Fruit fly (Drosophila melanogaster) whole organism, embryonic: Measurements from ENCODE around the gene CG18081.

Source experiments
- Atf-2 ChIP-seq: fragments of 200-800 bp; sonication (Bioruptor generic); optimal IDR thresholded peaks from 2 replicates; lab custom pipeline; 2016; ENCODE audit warnings: missing biosample characterization, missing genetic modification characterization
- BtbVII ChIP-seq: fragments of 200-800 bp; sonication (Bioruptor generic); optimal IDR thresholded peaks from 3 replicates; lab custom pipeline; 2017; ENCODE audit warnings: missing biosample characterization, mild to moderate bottlenecking, missing genetic modification characterization
- CG10274 ChIP-seq: fragments of 200-800 bp; sonication (Bioruptor generic); optimal IDR thresholded peaks from 3 replicates; lab custom pipeline; 2017; ENCODE audit warnings: missing biosample characterization, mild to moderate bottlenecking, missing genetic modification characterization
- CG11398 ChIP-seq: fragments of 200-800 bp; sonication (Bioruptor generic); optimal IDR thresholded peaks from 2 replicates; lab custom pipeline; 2016; ENCODE audit warnings: missing biosample characterization, missing genetic modification characterization
- CG11723 ChIP-seq: fragments of 200-800 bp; sonication (Bioruptor generic); optimal IDR thresholded peaks from 2 replicates; lab custom pipeline; 2017; ENCODE audit warnings: missing biosample characterization, mild to moderate bottlenecking, missing genetic modification characterization
- CG12071 ChIP-seq: fragments of 200-800 bp; sonication (Bioruptor generic); optimal IDR thresholded peaks from 3 replicates; lab custom pipeline; 2018; ENCODE audit warnings: missing biosample characterization, mild to moderate bottlenecking, missing genetic modification characterization
- CG1233 ChIP-seq: fragments of 200-800 bp; sonication (Bioruptor generic); optimal IDR thresholded peaks from 4 replicates; lab custom pipeline; 2018; ENCODE audit warnings: missing biosample characterization, mild to moderate bottlenecking, missing genetic modification characterization
- CG12391 ChIP-seq: fragments of 200-800 bp; sonication (Bioruptor generic); optimal IDR thresholded peaks from 3 replicates; lab custom pipeline; 2018; ENCODE audit warnings: missing biosample characterization, mild to moderate bottlenecking, missing genetic modification characterization, moderate library complexity
- CG14667 ChIP-seq: fragments of 200-800 bp; sonication (Bioruptor generic); IDR thresholded peaks from 2 replicates; pipeline ENCODE4 v1.3.6; 2022; ENCODE audit warnings: missing biosample characterization, missing genetic modification characterization
- CG15696 ChIP-seq: fragments of 200-800 bp; sonication (Bioruptor generic); optimal IDR thresholded peaks from 2 replicates; lab custom pipeline; 2019; ENCODE audit warnings: missing biosample characterization, mild to moderate bottlenecking, missing genetic modification characterization, moderate library complexity
- CG18476 ChIP-seq: fragments of 200-800 bp; sonication (Bioruptor generic); optimal IDR thresholded peaks from 2 replicates; lab custom pipeline; 2016; ENCODE audit warnings: missing biosample characterization, mild to moderate bottlenecking, missing genetic modification characterization
- CG18599 ChIP-seq: fragments of 200-800 bp; sonication (Bioruptor generic); optimal IDR thresholded peaks from 3 replicates; lab custom pipeline; 2017; ENCODE audit warnings: missing biosample characterization, missing genetic modification characterization, mild to moderate bottlenecking, moderate library complexity, missing genetic modification reagents
- CG2129 ChIP-seq: fragments of 200-800 bp; sonication (Bioruptor generic); IDR thresholded peaks from 2 replicates; pipeline ENCODE4 v1.3.6; 2022; ENCODE audit warnings: missing biosample characterization, missing genetic modification characterization; ENCODE audit not compliant: partially characterized antibody
- CG30020 ChIP-seq: fragments of 200-800 bp; optimal IDR thresholded peaks from 2 replicates; lab custom pipeline; 2019; ENCODE audit warnings: missing biosample characterization, mild to moderate bottlenecking, missing genetic modification characterization, moderate library complexity
- CG3838 ChIP-seq: fragments of 200-800 bp; sonication (Bioruptor generic); optimal IDR thresholded peaks from 3 replicates; lab custom pipeline; 2016; ENCODE audit warnings: missing biosample characterization, missing genetic modification characterization
- CG42726 ChIP-seq: fragments of 200-800 bp; sonication (Bioruptor generic); IDR thresholded peaks from 2 replicates; pipeline ENCODE4 v1.3.6; 2022; ENCODE audit warnings: missing biosample characterization, missing genetic modification characterization; ENCODE audit not compliant: partially characterized antibody
- CG4424 ChIP-seq: fragments of 200-800 bp; sonication (Bioruptor generic); optimal IDR thresholded peaks from 3 replicates; lab custom pipeline; 2016; ENCODE audit warnings: missing biosample characterization, missing genetic modification characterization
- CG5180 ChIP-seq: fragments of 200-800 bp; sonication (Bioruptor generic); optimal IDR thresholded peaks from 3 replicates; lab custom pipeline; 2017; ENCODE audit warnings: missing biosample characterization, missing genetic modification characterization, mild to moderate bottlenecking, moderate library complexity, missing genetic modification reagents
- CG7357 ChIP-seq: fragments of 200-800 bp; sonication (Bioruptor generic); IDR thresholded peaks from 3 replicates; pipeline ENCODE4 v1.3.6; 2022; ENCODE audit warnings: missing biosample characterization, missing genetic modification characterization
- CG7372 ChIP-seq: fragments of 200-800 bp; sonication (Bioruptor generic); IDR thresholded peaks from 2 replicates; pipeline ENCODE4 v1.3.6; 2022; ENCODE audit warnings: missing biosample characterization, missing genetic modification characterization
- CG7928 ChIP-seq: fragments of 200-800 bp; sonication (Bioruptor generic); optimal IDR thresholded peaks from 2 replicates; lab custom pipeline; 2017; ENCODE audit warnings: missing biosample characterization, mild to moderate bottlenecking, missing genetic modification characterization
- E2f2 ChIP-seq: fragments of 200-800 bp; sonication (Bioruptor generic); IDR thresholded peaks from 2 replicates; pipeline ENCODE4 v1.3.6; 2022; ENCODE audit warnings: missing biosample characterization, missing genetic modification characterization
- ERR ChIP-seq: fragments of 200-800 bp; sonication (Bioruptor generic); optimal IDR thresholded peaks from 2 replicates; lab custom pipeline; 2016; ENCODE audit warnings: missing biosample characterization, missing genetic modification characterization
- H15 ChIP-seq: fragments of 200-800 bp; sonication (Bioruptor generic); IDR thresholded peaks from 3 replicates; pipeline ENCODE4 v1.3.6; 2022; ENCODE audit warnings: missing biosample characterization, missing genetic modification characterization
- NC2β ChIP-seq: fragments of 200-800 bp; sonication (Bioruptor generic); optimal IDR thresholded peaks from 2 replicates; lab custom pipeline; 2016; ENCODE audit warnings: missing biosample characterization, missing genetic modification characterization
- bbx ChIP-seq: fragments of 200-800 bp; sonication (Bioruptor generic); IDR thresholded peaks from 2 replicates; pipeline ENCODE4 v1.3.6; 2022; ENCODE audit warnings: missing biosample characterization, missing genetic modification characterization; ENCODE audit not compliant: partially characterized antibody
- bcd ChIP-seq: fragments of 200-800 bp; sonication (Bioruptor generic); optimal IDR thresholded peaks from 2 replicates; lab custom pipeline; 2017; ENCODE audit warnings: missing biosample characterization, mild to moderate bottlenecking, missing genetic modification characterization
- chinmo ChIP-seq: fragments of 200-800 bp; sonication (Bioruptor generic); IDR thresholded peaks from 4 replicates; pipeline ENCODE4 v1.3.6; 2022; ENCODE audit warnings: missing biosample characterization, missing genetic modification characterization; ENCODE audit not compliant: partially characterized antibody
- da ChIP-seq: fragments of 200-800 bp; sonication (Bioruptor generic); optimal IDR thresholded peaks from 2 replicates; lab custom pipeline; 2016; ENCODE audit warnings: missing biosample characterization, missing genetic modification characterization
- en ChIP-seq: fragments of 200-800 bp; sonication (Bioruptor generic); optimal IDR thresholded peaks from 2 replicates; lab custom pipeline; 2016; ENCODE audit warnings: missing biosample characterization, missing genetic modification characterization
- exex ChIP-seq: fragments of 200-800 bp; sonication (Bioruptor generic); optimal IDR thresholded peaks from 4 replicates; lab custom pipeline; 2018; ENCODE audit warnings: missing biosample characterization, mild to moderate bottlenecking, missing genetic modification characterization, moderate library complexity
- eyg ChIP-seq: fragments of 200-800 bp; sonication (Bioruptor generic); optimal IDR thresholded peaks from 3 replicates; lab custom pipeline; 2016; ENCODE audit warnings: missing biosample characterization, missing genetic modification characterization
- gcm ChIP-seq: fragments of 200-800 bp; sonication (Bioruptor generic); optimal IDR thresholded peaks from 2 replicates; lab custom pipeline; 2019; ENCODE audit warnings: missing biosample characterization, mild to moderate bottlenecking, missing genetic modification characterization, moderate library complexity
- insv ChIP-seq, 2 experiments: fragments of 200-800 bp; sonication (Bioruptor generic); optimal IDR thresholded peaks; 3 replicates each; lab custom pipeline; 2016 to 2018; ENCODE audit warnings: missing biosample characterization in 2 of 2, missing genetic modification characterization in 2 of 2
- lmd ChIP-seq: fragments of 200-800 bp; sonication (Bioruptor generic); IDR thresholded peaks from 2 replicates; pipeline ENCODE4 v1.3.6; 2022; ENCODE audit warnings: missing biosample characterization, missing genetic modification characterization
- nau ChIP-seq: fragments of 200-800 bp; sonication (Bioruptor generic); optimal IDR thresholded peaks from 3 replicates; lab custom pipeline; 2017; ENCODE audit warnings: missing biosample characterization, mild to moderate bottlenecking, missing genetic modification characterization, missing genetic modification reagents
- nerfin-1 ChIP-seq: fragments of 200-800 bp; sonication (Bioruptor generic); optimal IDR thresholded peaks from 3 replicates; lab custom pipeline; 2019; ENCODE audit warnings: missing biosample characterization, mild to moderate bottlenecking, missing genetic modification characterization, moderate library complexity
- pum ChIP-seq: fragments of 200-800 bp; sonication (Bioruptor generic); optimal IDR thresholded peaks from 2 replicates; lab custom pipeline; 2016; ENCODE audit warnings: missing biosample characterization, missing genetic modification characterization
- slou ChIP-seq: fragments of 200-800 bp; sonication (Bioruptor generic); optimal IDR thresholded peaks from 3 replicates; lab custom pipeline; 2016; ENCODE audit warnings: missing biosample characterization, missing genetic modification characterization
- sr ChIP-seq: fragments of 200-800 bp; sonication (Bioruptor generic); IDR thresholded peaks from 3 replicates; pipeline ENCODE4 v1.3.6; 2022; ENCODE audit warnings: missing biosample characterization, missing genetic modification characterization
- ssp ChIP-seq: fragments of 200-800 bp; sonication (Bioruptor generic); IDR thresholded peaks from 2 replicates; pipeline ENCODE4 v1.3.6; 2022; ENCODE audit warnings: missing biosample characterization, missing genetic modification characterization
- tap ChIP-seq: fragments of 200-800 bp; optimal IDR thresholded peaks from 3 replicates; lab custom pipeline; 2019; ENCODE audit warnings: missing biosample characterization, mild to moderate bottlenecking, missing genetic modification characterization, moderate library complexity
- tgo ChIP-seq: fragments of 200-800 bp; sonication (Bioruptor generic); IDR thresholded peaks from 3 replicates; pipeline ENCODE4 v1.3.6; 2022; ENCODE audit warnings: missing biosample characterization, missing genetic modification characterization
- tx ChIP-seq: fragments of 200-800 bp; sonication (Bioruptor generic); optimal IDR thresholded peaks from 2 replicates; lab custom pipeline; 2016; ENCODE audit warnings: missing biosample characterization, missing genetic modification characterization
- wek ChIP-seq: fragments of 200-800 bp; sonication (Bioruptor generic); optimal IDR thresholded peaks from 3 replicates; lab custom pipeline; 2018; ENCODE audit warnings: missing biosample characterization, mild to moderate bottlenecking, missing genetic modification characterization, moderate library complexity
- wor ChIP-seq: fragments of 200-800 bp; sonication (Bioruptor generic); IDR thresholded peaks from 2 replicates; pipeline ENCODE4 v1.3.6; 2022; ENCODE audit warnings: missing biosample characterization, missing genetic modification characterization
- yki ChIP-seq: fragments of >200 bp; optimal IDR thresholded peaks from 3 replicates; lab custom pipeline; 2018
- zen ChIP-seq: fragments of 200-800 bp; sonication (Bioruptor generic); optimal IDR thresholded peaks from 3 replicates; lab custom pipeline; 2018; ENCODE audit warnings: missing biosample characterization, mild to moderate bottlenecking, missing genetic modification characterization, moderate library complexity
- zf30C ChIP-seq: fragments of 200-800 bp; sonication (Bioruptor generic); optimal IDR thresholded peaks from 3 replicates; lab custom pipeline; 2018; ENCODE audit warnings: missing biosample characterization, mild to moderate bottlenecking, missing genetic modification characterization

The CG18081 gene

DNA sequence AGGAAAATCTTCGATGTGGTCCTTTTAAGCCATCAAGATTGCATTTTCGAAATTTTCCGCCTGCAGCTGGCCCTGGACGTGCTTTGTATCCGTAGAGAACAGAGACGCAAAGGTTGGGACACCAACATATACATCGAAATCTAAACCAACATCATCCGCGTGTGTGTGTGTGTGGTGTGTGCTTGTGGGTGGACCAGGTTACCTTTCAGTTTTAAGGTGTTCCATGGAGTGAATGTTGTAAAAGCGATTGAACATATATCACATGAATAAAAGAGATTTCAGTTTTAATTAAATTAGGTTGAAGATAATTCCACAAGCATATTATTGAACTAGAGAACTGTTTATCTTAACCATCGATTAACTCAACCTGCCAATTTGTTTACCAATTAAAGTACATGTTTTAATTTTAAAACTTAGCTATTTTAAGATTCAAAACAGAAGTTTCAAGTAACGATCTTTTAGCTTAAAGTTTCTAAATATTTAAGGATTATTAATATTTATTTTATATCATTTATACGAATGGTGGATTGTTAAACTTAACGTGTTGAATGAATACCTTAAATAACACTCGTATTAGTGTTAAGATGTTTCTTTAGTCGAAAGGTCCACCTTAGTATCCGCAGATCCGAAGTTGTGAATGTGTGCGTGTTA, 8.1 kb downstream of the CG18081 start (continued):
- TF ChIP-seq da (GFP tag; lab: Kevin White, UChicago) (no peak), tap (tag; lab: Kevin White, UChicago) (peak; percentile 69), CG12391 (tag; lab: Kevin White, UChicago) (peak; percentile 86), BtbVII (GFP tag; lab: Kevin White, UChicago) (peak; percentile 92), Atf-2 (GFP tag; lab: Kevin White, UChicago) (no peak), zf30C (GFP tag; lab: Kevin White, UChicago) (no peak), bbx (GFP tag; lab: Robert Waterston, UW) (no peak; the same call in 1 of the 2 replicates), E2f2 (peak; percentile 29; the same call in 1 of the 2 replicates), CG18476 (peak; percentile 53), en (GFP tag; lab: Kevin White, UChicago) (no peak), CG4424 (GFP tag; lab: Kevin White, UChicago) (peak; percentile 59), wor (GFP tag; lab: Robert Waterston, UW) (peak; percentile 22; the same call in 1 of the 2 replicates), CG12071 (GFP tag; lab: Kevin White, UChicago) (peak; percentile 36), CG30020 (tag; lab: Kevin White, UChicago) (no peak), yki (lab: Kevin White, UChicago) (no peak), CG11398 (GFP tag; lab: Kevin White, UChicago) (peak; percentile 29), zen (tag; lab: Kevin White, UChicago) (peak; percentile 31), H15 (GFP tag; lab: Robert Waterston, UW) (0 out of 3 replicates have a peak, but pooled peaks have one; percentile 25), pum (GFP tag; lab: Kevin White, UChicago) (no peak), ERR (GFP tag; lab: Kevin White, UChicago) (peak; percentile 64), nerfin-1 (peak; percentile 58), CG7372 (GFP tag; lab: Robert Waterston, UW) (peak; percentile 39), tx (GFP tag; lab: Kevin White, UChicago) (peak; percentile 49), CG42726 (GFP tag; lab: Robert Waterston, UW) (no peak), slou (GFP tag; lab: Kevin White, UChicago) (no peak), CG18599 (GFP tag; lab: Kevin White, UChicago) (peak; percentile 91), CG7357 (no peak; the same call in 2 of the 3 replicates), chinmo (GFP tag; lab: Robert Waterston, UW) (no peak), exex (tag; lab: Kevin White, UChicago) (peak; percentile 55), CG5180 (GFP tag; lab: Kevin White, UChicago) (peak; percentile 81), CG15696 (peak; percentile 45), lmd (peak; percentile 60; the same call in 1 of the 2 replicates), bcd (GFP tag; lab: Kevin White, UChicago) (peak; percentile 70), gcm (GFP tag; lab: Kevin White, UChicago) (peak; percentile 55), CG7928 (GFP tag; lab: Kevin White, UChicago) (no peak), tgo (peak; percentile 38; the same call in 1 of the 3 replicates), eyg (GFP tag; lab: Kevin White, UChicago) (peak; percentile 1), CG11723 (GFP tag; lab: Kevin White, UChicago) (peak; percentile 80), CG3838 (GFP tag; lab: Kevin White, UChicago) (peak; percentile 19), ssp (no peak), nau (GFP tag; lab: Kevin White, UChicago) (peak; percentile 62), NC2β (peak; percentile 27), CG2129 (GFP tag; lab: Robert Waterston, UW) (no peak; the same call in 1 of the 2 replicates), sr (0 out of 3 replicates have a peak, but pooled peaks have one; percentile 39), insv (GFP tag; optimal IDR thresholded peaks at IDR 0.05; lab: Kevin White, UChicago) (peak in 1 of 2 experiments; percentile 67), CG10274 (GFP tag; lab: Kevin White, UChicago) (peak; percentile 74), wek (no peak), CG1233 (GFP tag; lab: Kevin White, UChicago) (peak; percentile 84), CG14667 (0 out of 2 replicates have a peak, but pooled peaks have one; percentile 18)
